Worm (Caenorhabditis elegans) whole organism, L4 larva: ENCODE data around the gene fbxa-45.

Source experiments
- ama-1 ChIP-seq: fragments of 150-350 bp; optimal IDR thresholded peaks from 2 replicates; lab custom pipeline; 2014; ENCODE audit warnings: inconsistent platforms, mixed read lengths
- ceh-82 ChIP-seq: sonication (generic microtip); optimal IDR thresholded peaks from 2 replicates; lab custom pipeline; 2017; ENCODE audit warnings: missing biosample characterization, missing genetic modification characterization
- dmd-6 ChIP-seq: fragments of 200-800 bp; sonication (Bioruptor generic); IDR thresholded peaks from 2 replicates; pipeline ENCODE4 v1.3.6; 2022; ENCODE audit warnings: missing genetic modification reagents, missing genetic modification characterization, missing compliant biosample characterization
- egl-27 ChIP-seq: sonication (generic microtip); optimal IDR thresholded peaks from 3 replicates; lab custom pipeline; 2017; ENCODE audit warnings: missing biosample characterization, missing genetic modification reagents, missing genetic modification characterization
- lir-3 ChIP-seq: sonication (generic microtip); optimal IDR thresholded peaks from 2 replicates; lab custom pipeline; 2016; ENCODE audit warnings: mild to moderate bottlenecking, missing genetic modification characterization, missing compliant biosample characterization
- madf-9 ChIP-seq: fragments of 200-800 bp; sonication (Bioruptor generic); conservative IDR thresholded peaks from 2 replicates; pipeline ENCODE4 v1.3.6; 2022; ENCODE audit warnings: missing genetic modification reagents, missing genetic modification characterization, missing compliant biosample characterization
- mdl-1 ChIP-seq, 2 experiments: fragments of 150-350 bp in 1 of 2; sonication (generic microtip) in 1 of 2; optimal IDR thresholded peaks; 2 replicates each; lab custom pipeline; 2014 to 2017; ENCODE audit warnings: missing biosample characterization in 2 of 2, missing genetic modification characterization in 2 of 2
- nhr-111 ChIP-seq: fragments of 200-800 bp; sonication (Bioruptor generic); optimal IDR thresholded peaks from 2 replicates; lab custom pipeline; 2018; ENCODE audit warnings: mild to moderate bottlenecking, missing genetic modification characterization, missing compliant biosample characterization
- pha-4 ChIP-seq, 2 experiments: fragments of 150-350 bp in 1 of 2; fragments of 200-800 bp in 1 of 2; sonication (Bioruptor generic) in 1 of 2; IDR thresholded peaks in 1 of 2; optimal IDR thresholded peaks in 1 of 2; 2 replicates each; pipeline versions ENCODE4 v1.3.6 to Lab custom; 2014 to 2022; ENCODE audit warnings: missing genetic modification characterization in 2 of 2, missing genetic modification reagents in 2 of 2, missing biosample characterization in 1 of 2, missing compliant biosample characterization in 1 of 2
- snpc-4 ChIP-seq: fragments of 150-350 bp; optimal IDR thresholded peaks from 2 replicates; lab custom pipeline; 2014; ENCODE audit warnings: missing biosample characterization, missing genetic modification characterization
- tag-97 ChIP-seq: fragments of 200-800 bp; sonication (Bioruptor generic); IDR thresholded peaks from 2 replicates; pipeline ENCODE4 v1.3.6; 2022; ENCODE audit warnings: missing genetic modification characterization, missing compliant biosample characterization
- unc-62 ChIP-seq, 3 experiments: fragments of 150-350 bp in 1 of 3; sonication (generic microtip); optimal IDR thresholded peaks in 2 of 3; peaks in 1 of 3; 1 replicate in 1 of 3; 2 replicates in 2 of 3; lab custom pipeline; 2014 to 2017; ENCODE audit warnings: missing biosample characterization in 3 of 3, missing genetic modification characterization in 3 of 3, missing genetic modification reagents in 3 of 3, missing genotype in 1 of 3
- ztf-11 ChIP-seq: fragments of 150-350 bp; optimal IDR thresholded peaks from 2 replicates; lab custom pipeline; 2014; ENCODE audit warnings: missing biosample characterization, missing genetic modification characterization

DNA sequence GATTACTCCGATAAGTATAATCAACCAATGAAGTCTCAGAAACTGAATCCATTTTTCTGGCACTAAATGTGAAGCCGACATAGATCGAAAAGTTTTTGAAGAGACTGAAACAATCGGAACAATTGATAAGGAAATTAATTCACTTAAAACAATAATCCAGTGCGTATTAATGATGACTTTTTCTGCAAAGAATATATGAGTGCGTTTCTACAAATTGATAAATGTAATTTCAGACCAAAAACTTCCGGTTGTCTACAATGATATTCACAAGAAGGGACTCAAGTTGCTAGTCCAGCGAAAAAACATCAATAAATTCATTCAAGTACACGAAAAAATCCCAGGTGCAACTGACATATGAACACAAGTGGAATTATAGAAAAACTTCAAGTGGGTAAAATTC, 29.5 kb downstream of the fbxa-45 start, which contains the start of gene clec-33:
- TF ChIP-seq tag-97 (GFP tag; lab: Robert Waterston, UW) (no peak), ceh-82 (tag; lab: Kevin White, UChicago) (no peak), unc-62 (GFP tag; optimal IDR thresholded peaks at IDR 0.05 in 1 of 2; lab: Kevin White, UChicago) (no peak), unc-62 (tag; optimal IDR thresholded peaks at IDR 0.05; lab: Kevin White, UChicago) (no peak), egl-27 (tag; lab: Kevin White, UChicago) (no peak), ztf-11 (tag; lab: Kevin White, UChicago) (no peak), madf-9 (no peak), lir-3 (tag; lab: Kevin White, UChicago) (no peak), pha-4 (GFP tag; IDR thresholded peaks at IDR 0.05; lab: Robert Waterston, UW) (no peak), pha-4 (tag; optimal IDR thresholded peaks at IDR 0.05; lab: Kevin White, UChicago) (no peak), nhr-111 (GFP tag; lab: Kevin White, UChicago) (no peak), dmd-6 (no peak), mdl-1 (tag; optimal IDR thresholded peaks at IDR 0.05; lab: Kevin White, UChicago) (no peak), ama-1 (lab: Kevin White, UChicago) (no peak), snpc-4 (tag; lab: Kevin White, UChicago) (no peak)
